Fruit fly (Drosophila melanogaster): Measurements from ENCODE around the gene mEFG1.
A peak's percentile ranks its signal among the peaks of the same experiment; 100 is the strongest.

DNA sequence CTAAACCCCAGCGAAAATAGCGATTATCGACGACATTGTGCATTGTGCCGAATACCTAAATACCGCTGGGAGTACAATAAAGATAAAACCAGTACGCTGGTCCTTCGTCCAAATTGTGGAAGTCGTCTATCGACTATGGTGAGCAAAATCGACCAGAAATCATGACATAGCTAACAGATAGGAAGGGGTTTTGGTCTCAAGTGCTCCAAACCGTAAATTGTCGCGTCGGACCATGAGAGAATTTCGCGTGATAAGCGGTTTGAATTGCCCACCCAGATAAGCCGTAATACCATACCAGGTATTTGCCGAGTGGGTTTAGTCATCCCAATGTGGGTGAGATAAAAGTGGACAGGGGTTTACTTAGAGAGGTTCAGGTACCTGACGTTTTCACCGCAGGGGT, 5.0 kb downstream of the mEFG1 start:
- TF ChIP-seq sage (GFP tag; optimal IDR thresholded peaks at IDR 0.05): no peak
- no peak for TF ChIP-seq psq (GFP tag; optimal IDR thresholded peaks at IDR 0.05)
- TF ChIP-seq woc (GFP tag; optimal IDR thresholded peaks at IDR 0.05): no peak
- TF ChIP-seq N (GFP tag; optimal IDR thresholded peaks at IDR 0.05): no peak
- TF ChIP-seq br (GFP tag; optimal IDR thresholded peaks at IDR 0.05): no peak
- TF ChIP-seq Hr78 (GFP tag; optimal IDR thresholded peaks at IDR 0.05): no peak
- no peak for TF ChIP-seq pan (optimal IDR thresholded peaks at IDR 0.05)
- peak; percentile 27 for TF ChIP-seq h (GFP tag; optimal IDR thresholded peaks at IDR 0.05)
- no peak for TF ChIP-seq ey (GFP tag; optimal IDR thresholded peaks at IDR 0.05)
- TF ChIP-seq jim (GFP tag; optimal IDR thresholded peaks at IDR 0.05): no peak
- TF ChIP-seq CG9705 (GFP tag; optimal IDR thresholded peaks at IDR 0.05): no peak
- no peak for TF ChIP-seq lola (GFP tag; optimal IDR thresholded peaks at IDR 0.05)
- TF ChIP-seq usp (GFP tag; optimal IDR thresholded peaks at IDR 0.05): no peak

Data from whole organism, wandering third instar larva.